Fruit fly (Drosophila melanogaster) whole organism, wandering third instar larva: ENCODE data around the gene Zip89B.

ENCODE experiments used
- Abd-B ChIP-seq: fragments of >200 bp; optimal IDR thresholded peaks from 2 replicates; lab custom pipeline; 2017; ENCODE audit warnings: missing biosample characterization, missing genetic modification characterization
- Jra ChIP-seq: sonication (Bioruptor generic); optimal IDR thresholded peaks from 2 replicates; lab custom pipeline; 2016; ENCODE audit warnings: missing biosample characterization, missing genetic modification characterization
- N ChIP-seq: fragments of >200 bp; optimal IDR thresholded peaks from 2 replicates; lab custom pipeline; 2018; ENCODE audit warnings: missing biosample characterization, missing external identifiers, missing genetic modification characterization
- br ChIP-seq: fragments of 200-800 bp; sonication (Bioruptor generic); optimal IDR thresholded peaks from 2 replicates; lab custom pipeline; 2016; ENCODE audit warnings: missing biosample characterization, missing genetic modification characterization
- dsf ChIP-seq: sonication (Bioruptor generic); optimal IDR thresholded peaks from 2 replicates; lab custom pipeline; 2016; ENCODE audit warnings: missing biosample characterization, missing genetic modification characterization, borderline replicate concordance
- tai ChIP-seq: sonication (Bioruptor generic); optimal IDR thresholded peaks from 2 replicates; lab custom pipeline; 2016; ENCODE audit warnings: missing biosample characterization, missing genetic modification characterization
- usp ChIP-seq: fragments of >200 bp; optimal IDR thresholded peaks from 2 replicates; lab custom pipeline; 2017; ENCODE audit warnings: missing biosample characterization, missing genetic modification characterization

- TF ChIP-seq Abd-B (no peak), N (GFP tag; lab: Kevin White, UChicago) (no peak), tai (GFP tag; lab: Kevin White, UChicago) (no peak), dsf (GFP tag; lab: Kevin White, UChicago) (no peak), usp (GFP tag; lab: Kevin White, UChicago) (no peak), Jra (GFP tag; lab: Kevin White, UChicago) (no peak), br (GFP tag; lab: Kevin White, UChicago) (no peak)
These were observed 46.5 kb downstream of the Zip89B start for dm6 chr3R:16352039-16352438.
